Worm (Caenorhabditis elegans) whole organism, L1 larva: ENCODE results near the gene C16C8.19.
A peak's percentile ranks its signal among the peaks of the same experiment; 100 is the strongest.

Experiments used
- alr-1 ChIP-seq: fragments of 200-800 bp; sonication (Bioruptor generic); optimal IDR thresholded peaks from 2 replicates; lab custom pipeline; 2018; ENCODE audit warnings: borderline replicate concordance, mild to moderate bottlenecking, missing genetic modification characterization, missing compliant biosample characterization
- lsy-2 ChIP-seq, 2 experiments: fragments of 150-350 bp; optimal IDR thresholded peaks; 2 replicates each; lab custom pipeline; 2014; ENCODE audit warnings: missing biosample characterization in 2 of 2, missing genetic modification characterization in 2 of 2
- mep-1 ChIP-seq: fragments of 150-350 bp; optimal IDR thresholded peaks from 2 replicates; lab custom pipeline; 2014; ENCODE audit warnings: missing biosample characterization, missing genetic modification characterization
- nhr-19 ChIP-seq: fragments of 200-800 bp; sonication (Bioruptor generic); conservative IDR thresholded peaks from 2 replicates; pipeline ENCODE4 v1.3.6; 2022; ENCODE audit warnings: missing genetic modification characterization, missing compliant biosample characterization
- nhr-28 ChIP-seq: fragments of 150-350 bp; optimal IDR thresholded peaks from 2 replicates; lab custom pipeline; 2014; ENCODE audit warnings: missing biosample characterization, missing genetic modification characterization
- nhr-77 ChIP-seq: fragments of 150-350 bp; optimal IDR thresholded peaks from 2 replicates; lab custom pipeline; 2014; ENCODE audit warnings: missing biosample characterization, missing genetic modification characterization
- nhr-90 ChIP-seq: sonication (generic microtip); optimal IDR thresholded peaks from 2 replicates; lab custom pipeline; 2016; ENCODE audit warnings: mild to moderate bottlenecking, missing genetic modification characterization, missing compliant biosample characterization; ENCODE audit not compliant: poor library complexity
- pag-3 ChIP-seq: sonication (generic microtip); optimal IDR thresholded peaks from 2 replicates; lab custom pipeline; 2017; ENCODE audit warnings: missing genetic modification characterization, mild to moderate bottlenecking, missing compliant biosample characterization, antibody characterized with exemption, borderline replicate concordance; ENCODE audit not compliant: insufficient read depth
- pqm-1 ChIP-seq: sonication (generic microtip); optimal IDR thresholded peaks from 3 replicates; lab custom pipeline; 2017; ENCODE audit warnings: missing biosample characterization, missing genetic modification characterization
- rnt-1 ChIP-seq: sonication (generic microtip); optimal IDR thresholded peaks from 2 replicates; lab custom pipeline; 2016; ENCODE audit warnings: mild to moderate bottlenecking, missing genetic modification characterization, moderate library complexity, missing compliant biosample characterization
- skn-1 ChIP-seq: fragments of 150-350 bp; optimal IDR thresholded peaks from 2 replicates; lab custom pipeline; 2014; ENCODE audit warnings: missing biosample characterization, missing genetic modification characterization
- snu-23 ChIP-seq: sonication (generic microtip); optimal IDR thresholded peaks from 2 replicates; lab custom pipeline; 2016; ENCODE audit warnings: missing genetic modification characterization, missing compliant biosample characterization
- tbx-2 ChIP-seq: sonication (generic microtip); optimal IDR thresholded peaks from 2 replicates; lab custom pipeline; 2016; ENCODE audit warnings: missing genetic modification characterization, missing compliant biosample characterization
- unc-130 ChIP-seq: fragments of 150-350 bp; optimal IDR thresholded peaks from 2 replicates; lab custom pipeline; 2017; ENCODE audit warnings: missing biosample characterization, missing genetic modification characterization, inconsistent platforms

DNA sequence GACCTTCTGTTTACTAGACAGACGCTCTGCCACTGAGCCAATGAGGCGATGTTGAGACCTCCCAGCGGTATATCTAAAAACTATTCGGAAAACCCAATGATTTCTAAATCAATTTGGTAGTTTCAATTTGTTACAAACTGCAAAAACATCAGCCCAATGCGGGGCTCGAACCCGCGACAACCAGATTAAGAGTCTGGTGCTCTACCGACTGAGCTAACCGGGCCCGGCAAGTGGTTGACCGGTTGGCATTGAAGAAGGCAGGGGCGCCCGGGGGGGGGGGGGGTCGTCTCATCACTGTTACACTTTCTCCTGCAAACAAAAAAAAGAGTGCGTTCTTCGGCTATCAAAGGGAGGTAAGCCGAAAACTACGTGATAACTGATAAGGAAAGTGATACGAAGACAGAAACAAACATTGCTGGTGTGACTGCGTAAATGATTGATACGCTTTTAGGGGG lies 19.0 kb upstream of the C16C8.19 start:
- no peak for TF ChIP-seq nhr-77 (tag; lab: Kevin White, UChicago)
- TF ChIP-seq rnt-1 (tag; lab: Kevin White, UChicago) = peak; percentile 51
- no peak for TF ChIP-seq lsy-2 (tag; optimal IDR thresholded peaks at IDR 0.05; lab: Kevin White, UChicago)
- TF ChIP-seq mep-1 = peak; percentile 16
- TF ChIP-seq skn-1 = no peak
- TF ChIP-seq tbx-2 (tag; lab: Kevin White, UChicago) = peak; percentile 22
- TF ChIP-seq alr-1 (tag; lab: Kevin White, UChicago) = no peak
- no peak for TF ChIP-seq unc-130 (tag; lab: Kevin White, UChicago)
- peak; percentile 75 for TF ChIP-seq nhr-90 (tag; lab: Kevin White, UChicago)
- no peak for TF ChIP-seq pag-3 (tag; lab: Kevin White, UChicago)
- TF ChIP-seq pqm-1 (tag; lab: Kevin White, UChicago) = peak; percentile 43
- TF ChIP-seq snu-23 (GFP tag; lab: Kevin White, UChicago) = peak; percentile 38
- TF ChIP-seq nhr-28 (tag; lab: Kevin White, UChicago) = no peak
- TF ChIP-seq nhr-19 = peak; percentile 64
